Worm (Caenorhabditis elegans): ENCODE measurements around the gene Y82E9BR.17.

- TF ChIP-seq ref-1 (GFP tag; conservative IDR thresholded peaks at IDR 0.05) (no peak), ztf-29 (GFP tag; IDR thresholded peaks at IDR 0.05) (no peak)
Observed at ce11 chrIII:1421436-1421835, 34.1 kb downstream of the Y82E9BR.17 start.
